Worm (Caenorhabditis elegans) whole organism, young adult: Measurements from ENCODE around the gene F58A4.2.

Experiments
- C17E4.6 ChIP-seq: fragments of 200-800 bp; sonication (Bioruptor generic); IDR thresholded peaks from 2 replicates; pipeline ENCODE4 v1.3.6; 2022; ENCODE audit warnings: missing genetic modification reagents, missing genetic modification characterization, missing compliant biosample characterization
- mes-4 ChIP-seq: sonication (generic microtip); optimal IDR thresholded peaks from 2 replicates; lab custom pipeline; 2016; ENCODE audit warnings: missing genotype, missing genetic modification characterization, missing compliant biosample characterization
- unc-130 ChIP-seq: sonication (generic microtip); optimal IDR thresholded peaks from 2 replicates; lab custom pipeline; 2016; ENCODE audit warnings: missing genetic modification reagents, missing genetic modification characterization, missing compliant biosample characterization

DNA sequence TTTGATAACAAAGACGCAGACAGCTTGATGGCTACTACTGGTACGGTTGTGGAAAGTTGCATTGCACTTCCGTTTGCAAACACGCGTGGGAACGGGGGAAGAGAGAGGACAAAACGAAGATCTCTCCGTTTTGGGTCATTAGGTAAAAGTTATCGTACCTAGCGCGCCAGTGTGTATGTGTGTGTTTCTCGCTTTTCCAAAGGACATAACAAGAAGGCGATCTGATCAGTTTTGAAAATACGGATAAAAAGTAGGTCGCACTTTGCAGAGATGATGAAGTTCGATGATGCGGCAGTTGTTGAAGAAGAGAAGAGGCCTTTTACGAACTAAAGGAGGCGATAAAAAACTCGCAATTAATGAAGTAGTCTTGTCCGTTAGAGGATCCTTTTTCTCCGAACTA is 44.6 kb upstream of the F58A4.2 start:
- TF ChIP-seq unc-130 = no peak
- TF ChIP-seq mes-4 = no peak
- TF ChIP-seq C17E4.6 (GFP tag; lab: Robert Waterston, UW) = no peak
